Worm (Caenorhabditis elegans): ENCODE results near the gene nsy-1.

nsy-1 gene

ce11 chrII:5032669-5033068 lies 10.1 kb downstream of the nsy-1 start (continued):
- TF ChIP-seq unc-30 (tag; optimal IDR thresholded peaks at IDR 0.05) (no peak), ceh-88 (GFP tag; IDR thresholded peaks at IDR 0.05) (no peak), nhr-47 (tag; optimal IDR thresholded peaks at IDR 0.05) (peak; percentile 74), nhr-19 (GFP tag; conservative IDR thresholded peaks at IDR 0.05) (peak; percentile 70), dsc-1 (tag; optimal IDR thresholded peaks at IDR 0.05) (peak; percentile 66), pax-3 (tag; optimal IDR thresholded peaks at IDR 0.05) (no peak), zip-4 (GFP tag; optimal IDR thresholded peaks at IDR 0.05) (no peak), pag-3 (tag; optimal IDR thresholded peaks at IDR 0.05; ENCODE audit: borderline replicate concordance, insufficient read depth) (no peak), nhr-20 (tag; optimal IDR thresholded peaks at IDR 0.05) (peak; percentile 69), C16A3.4 (tag; optimal IDR thresholded peaks at IDR 0.05) (peak; percentile 41), lsy-2 (tag; optimal IDR thresholded peaks at IDR 0.05) (peak; percentile 50 to 73), fos-1 (tag; optimal IDR thresholded peaks at IDR 0.05) (peak; percentile 55)

ce11 chrII:5033935-5034334 lies 11.4 kb downstream of the nsy-1 start, which contains the start of gene F33G12.3:
F33G12.3 (minus strand) TSS chrII:5034035.
- TF ChIP-seq pag-3 (tag; optimal IDR thresholded peaks at IDR 0.05; ENCODE audit: borderline replicate concordance, insufficient read depth), result no peak
- no peak for TF ChIP-seq vab-15 (tag; optimal IDR thresholded peaks at IDR 0.05)
- no peak for TF ChIP-seq ceh-8 (GFP tag; optimal IDR thresholded peaks at IDR 0.05)
- no peak for TF ChIP-seq alr-1 (tag; optimal IDR thresholded peaks at IDR 0.05; ENCODE audit: borderline replicate concordance)

ce11 chrII:5036128-5036527 lies 13.6 kb downstream of the nsy-1 start, which contains the start of gene lrr-1:
lrr-1 (minus strand) TSS chrII:5036439.
- TF ChIP-seq efl-1 (optimal IDR thresholded peaks at IDR 0.05), result no peak
- peak in 1 of 2 experiments; percentile 53 for TF ChIP-seq efl-1 (GFP tag; optimal IDR thresholded peaks at IDR 0.05 in 1 of 2)
- no peak for TF ChIP-seq efl-3 (GFP tag; optimal IDR thresholded peaks at IDR 0.05)

DNA sequence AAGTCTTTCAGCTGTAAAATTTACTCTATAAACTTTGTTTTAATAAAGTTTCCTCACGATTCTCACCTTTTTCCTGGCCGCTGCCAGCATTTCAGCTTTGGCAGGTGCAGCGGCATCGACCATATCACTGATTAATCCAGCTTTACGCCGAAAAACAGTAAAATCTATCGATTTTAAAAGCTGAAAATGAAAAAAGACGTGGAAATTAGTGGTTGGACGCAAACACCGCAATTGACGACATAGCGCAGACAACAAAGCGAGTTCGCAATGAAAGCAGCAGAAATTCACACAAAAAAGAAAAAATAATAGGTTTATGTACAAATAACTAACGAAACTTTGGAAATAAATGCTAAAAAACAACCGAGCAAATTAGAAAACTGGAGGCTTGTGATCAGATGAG lies 17.4 kb downstream of the nsy-1 start, which contains the start of gene golg-2:
golg-2 (minus strand) TSS at position 180 of the 400 bp plus-strand sequence.
- TF ChIP-seq dpl-1 (GFP tag; optimal IDR thresholded peaks at IDR 0.05) (peak in 1 of 3 experiments; percentile 42), skn-1 (tag; optimal IDR thresholded peaks at IDR 0.05) (no peak), mep-1 (tag; optimal IDR thresholded peaks at IDR 0.05) (peak; percentile 29), F16B12.6 (tag; optimal IDR thresholded peaks at IDR 0.05) (peak; percentile 79), snpc-4 (tag; optimal IDR thresholded peaks at IDR 0.05) (no peak), ztf-4 (tag; optimal IDR thresholded peaks at IDR 0.05) (no peak), lin-35 (GFP tag; optimal IDR thresholded peaks at IDR 0.05) (peak in 1 of 2 experiments; percentile 55), efl-1 (optimal IDR thresholded peaks at IDR 0.05) (peak; percentile 10 to 33), efl-1 (GFP tag; optimal IDR thresholded peaks at IDR 0.05 in 1 of 2) (peak; percentile 38 to 84), ceh-90 (tag; optimal IDR thresholded peaks at IDR 0.05) (no peak), mab-9 (GFP tag; IDR thresholded peaks at IDR 0.05) (no peak), lsy-2 (tag; optimal IDR thresholded peaks at IDR 0.05) (peak; percentile 6 to 31), C16A3.4 (tag; optimal IDR thresholded peaks at IDR 0.05) (no peak), C04F5.9 (tag; optimal IDR thresholded peaks at IDR 0.05) (no peak), lir-3 (tag; optimal IDR thresholded peaks at IDR 0.05; ENCODE audit: poor library complexity) (no peak), blmp-1 (tag; optimal IDR thresholded peaks at IDR 0.05) (peak; percentile 20)

- TF ChIP-seq pax-3 (tag; optimal IDR thresholded peaks at IDR 0.05), result no peak
- no peak for TF ChIP-seq mdl-1 (tag; optimal IDR thresholded peaks at IDR 0.05)
- no peak for TF ChIP-seq ztf-4 (tag; optimal IDR thresholded peaks at IDR 0.05)
- peak in 1 of 2 experiments; percentile 50 for TF ChIP-seq lin-35 (GFP tag; optimal IDR thresholded peaks at IDR 0.05)
- TF ChIP-seq hlh-4 (tag; optimal IDR thresholded peaks at IDR 0.05), result no peak
- TF ChIP-seq tbx-2 (tag; optimal IDR thresholded peaks at IDR 0.05), result no peak
- no peak for TF ChIP-seq vab-15 (tag; optimal IDR thresholded peaks at IDR 0.05)
- no peak for TF ChIP-seq skn-1 (tag; optimal IDR thresholded peaks at IDR 0.05)
- no peak for TF ChIP-seq lir-3 (tag; optimal IDR thresholded peaks at IDR 0.05; ENCODE audit: poor library complexity)
- TF ChIP-seq unc-98 (GFP tag; IDR thresholded peaks at IDR 0.05), result no peak
- peak in 2 of 3 experiments; percentile 16 to 59 for TF ChIP-seq dpl-1 (GFP tag; optimal IDR thresholded peaks at IDR 0.05)
- no peak for TF ChIP-seq lin-39 (tag; optimal IDR thresholded peaks at IDR 0.05)
- TF ChIP-seq fkh-4 (tag; optimal IDR thresholded peaks at IDR 0.05; ENCODE audit: borderline replicate concordance), result no peak
- peak in 1 of 2 experiments; percentile 43 for TF ChIP-seq lsy-2 (tag; optimal IDR thresholded peaks at IDR 0.05)
- TF ChIP-seq efl-1 (optimal IDR thresholded peaks at IDR 0.05), result peak in 1 of 2 experiments; percentile 22
- peak; percentile 46 to 84 for TF ChIP-seq efl-1 (GFP tag; optimal IDR thresholded peaks at IDR 0.05 in 1 of 2)
These were observed 18.1 kb downstream of the nsy-1 start, which contains the start of gene F33G12.7 for ce11 chrII:5040631-5041156. F33G12.7 (minus strand) TSS chrII:5040681.
